Fruit fly (Drosophila melanogaster) whole organism, embryonic: Measurements from ENCODE around the gene Gr64b.

Experiments
- Asciz ChIP-seq: fragments of 200-800 bp; sonication (Bioruptor generic); optimal IDR thresholded peaks from 2 replicates; lab custom pipeline; 2017; ENCODE audit warnings: missing biosample characterization, mild to moderate bottlenecking, missing genetic modification characterization, missing genetic modification reagents
- B-H1 ChIP-seq: fragments of 200-800 bp; sonication (Bioruptor generic); IDR thresholded peaks from 3 replicates; pipeline ENCODE4 v1.3.6; 2022; ENCODE audit warnings: missing biosample characterization, missing genetic modification characterization
- Blimp-1 ChIP-seq: fragments of 200-800 bp; sonication (Bioruptor generic); optimal IDR thresholded peaks from 3 replicates; lab custom pipeline; 2018; ENCODE audit warnings: missing biosample characterization, missing genetic modification characterization, mild to moderate bottlenecking, moderate library complexity, missing genetic modification reagents
- CG10209 ChIP-seq: fragments of 200-800 bp; sonication (Bioruptor generic); optimal IDR thresholded peaks from 3 replicates; lab custom pipeline; 2017; ENCODE audit warnings: missing biosample characterization, mild to moderate bottlenecking, missing genetic modification characterization, missing genetic modification reagents
- CG1024 ChIP-seq: fragments of 200-800 bp; sonication (Bioruptor generic); IDR thresholded peaks from 2 replicates; pipeline ENCODE4 v1.3.6; 2022; ENCODE audit warnings: missing biosample characterization, missing genetic modification characterization
- CG10462 ChIP-seq: fragments of 200-800 bp; sonication (Bioruptor generic); optimal IDR thresholded peaks from 2 replicates; lab custom pipeline; 2016; ENCODE audit warnings: missing biosample characterization, missing genetic modification characterization
- CG10654 ChIP-seq: fragments of 200-800 bp; sonication (Bioruptor generic); optimal IDR thresholded peaks from 2 replicates; lab custom pipeline; 2016; ENCODE audit warnings: missing biosample characterization, missing genetic modification characterization
- CG12155 ChIP-seq: fragments of 200-800 bp; sonication (Bioruptor generic); optimal IDR thresholded peaks from 3 replicates; lab custom pipeline; 2016; ENCODE audit warnings: missing biosample characterization, missing genetic modification characterization
- CG1233 ChIP-seq: fragments of 200-800 bp; sonication (Bioruptor generic); optimal IDR thresholded peaks from 4 replicates; lab custom pipeline; 2018; ENCODE audit warnings: missing biosample characterization, mild to moderate bottlenecking, missing genetic modification characterization
- CG16815 ChIP-seq: fragments of 200-800 bp; sonication (Bioruptor generic); optimal IDR thresholded peaks from 3 replicates; lab custom pipeline; 2017; ENCODE audit warnings: missing biosample characterization, mild to moderate bottlenecking, missing genetic modification characterization
- CG17829 ChIP-seq: fragments of 200-800 bp; optimal IDR thresholded peaks from 2 replicates; lab custom pipeline; 2019; ENCODE audit warnings: missing biosample characterization, mild to moderate bottlenecking, missing genetic modification characterization, moderate library complexity
- CG3163 ChIP-seq: fragments of 200-800 bp; sonication (Bioruptor generic); optimal IDR thresholded peaks from 3 replicates; lab custom pipeline; 2016; ENCODE audit warnings: missing biosample characterization, missing genetic modification characterization
- CG34224 ChIP-seq: fragments of 200-800 bp; sonication (Bioruptor generic); IDR thresholded peaks from 3 replicates; pipeline ENCODE4 v1.3.6; 2022; ENCODE audit warnings: missing biosample characterization, missing genetic modification characterization; ENCODE audit not compliant: partially characterized antibody
- CG34376 ChIP-seq: fragments of 200-800 bp; sonication (Bioruptor generic); optimal IDR thresholded peaks from 2 replicates; lab custom pipeline; 2018; ENCODE audit warnings: missing biosample characterization, mild to moderate bottlenecking, missing genetic modification characterization
- CG6254 ChIP-seq: fragments of 200-800 bp; sonication (Bioruptor generic); optimal IDR thresholded peaks from 3 replicates; lab custom pipeline; 2017; ENCODE audit warnings: mild to moderate bottlenecking, missing biosample characterization, missing genetic modification reagents, missing genetic modification characterization
- CG6854 ChIP-seq: fragments of 200-800 bp; sonication (Bioruptor generic); optimal IDR thresholded peaks from 3 replicates; lab custom pipeline; 2017; ENCODE audit warnings: missing biosample characterization, mild to moderate bottlenecking, missing genetic modification characterization
- CG7271 ChIP-seq: fragments of 200-800 bp; sonication (Bioruptor generic); optimal IDR thresholded peaks from 2 replicates; lab custom pipeline; 2018; ENCODE audit warnings: missing biosample characterization, mild to moderate bottlenecking, missing genetic modification characterization, moderate library complexity
- CG8765 ChIP-seq: fragments of 200-800 bp; sonication (Bioruptor generic); IDR thresholded peaks from 2 replicates; pipeline ENCODE4 v1.3.6; 2022; ENCODE audit warnings: missing biosample characterization, missing genetic modification characterization
- CG9609 ChIP-seq: fragments of 200-800 bp; sonication (Bioruptor generic); optimal IDR thresholded peaks from 3 replicates; lab custom pipeline; 2016; ENCODE audit warnings: missing biosample characterization, missing genetic modification characterization
- CG9727 ChIP-seq: fragments of 200-800 bp; sonication (Bioruptor generic); optimal IDR thresholded peaks from 3 replicates; lab custom pipeline; 2017; ENCODE audit warnings: missing biosample characterization, mild to moderate bottlenecking, missing genetic modification characterization
- CG9876 ChIP-seq: fragments of 200-800 bp; sonication (Bioruptor generic); optimal IDR thresholded peaks from 2 replicates; lab custom pipeline; 2016; ENCODE audit warnings: missing biosample characterization, missing genetic modification characterization
- CTCF ChIP-seq: fragments of 200-800 bp; sonication (Bioruptor generic); optimal IDR thresholded peaks from 2 replicates; lab custom pipeline; 2017; ENCODE audit warnings: missing biosample characterization, mild to moderate bottlenecking, missing genetic modification characterization, moderate library complexity
- Dp ChIP-seq: fragments of 200-800 bp; sonication (Bioruptor generic); optimal IDR thresholded peaks from 2 replicates; lab custom pipeline; 2018; ENCODE audit warnings: missing biosample characterization, mild to moderate bottlenecking, missing genetic modification characterization, moderate library complexity
- Drgx ChIP-seq: fragments of 200-800 bp; sonication (Bioruptor generic); IDR thresholded peaks from 2 replicates; pipeline ENCODE4 v1.3.6; 2022; ENCODE audit warnings: missing biosample characterization, missing genetic modification characterization
- Gsc ChIP-seq: fragments of 200-800 bp; sonication (Bioruptor generic); IDR thresholded peaks from 2 replicates; pipeline ENCODE4 v1.3.6; 2022; ENCODE audit warnings: missing biosample characterization, missing genetic modification characterization
- Hmx ChIP-seq: fragments of 200-800 bp; sonication (Bioruptor generic); optimal IDR thresholded peaks from 2 replicates; lab custom pipeline; 2016; ENCODE audit warnings: missing biosample characterization, missing genetic modification characterization
- Hr3 ChIP-seq: fragments of 200-800 bp; sonication (Bioruptor generic); optimal IDR thresholded peaks from 3 replicates; lab custom pipeline; 2016; ENCODE audit warnings: missing biosample characterization, missing genetic modification characterization
- Kr ChIP-seq: fragments of 200-800 bp; sonication (Bioruptor generic); optimal IDR thresholded peaks from 2 replicates; lab custom pipeline; 2017; ENCODE audit warnings: missing biosample characterization, mild to moderate bottlenecking, missing genetic modification characterization
- Mad ChIP-seq: fragments of 200-800 bp; sonication (Bioruptor generic); optimal IDR thresholded peaks from 2 replicates; lab custom pipeline; 2016; ENCODE audit warnings: missing biosample characterization, missing genetic modification characterization
- Mrtf ChIP-seq: fragments of 200-800 bp; sonication (Bioruptor generic); IDR thresholded peaks from 3 replicates; pipeline ENCODE4 v1.3.6; 2022; ENCODE audit warnings: missing biosample characterization, missing genetic modification characterization
- Oaz ChIP-seq: fragments of 200-800 bp; sonication (Bioruptor generic); IDR thresholded peaks from 2 replicates; pipeline ENCODE4 v1.3.6; 2022; ENCODE audit warnings: missing biosample characterization, missing genetic modification characterization
- Pdp1 ChIP-seq, 2 experiments: fragments of 200-800 bp; sonication (Bioruptor generic); optimal IDR thresholded peaks; 3 replicates each; lab custom pipeline; 2016; ENCODE audit warnings: missing biosample characterization in 2 of 2, missing genetic modification characterization in 2 of 2, mild to moderate bottlenecking in 1 of 2, moderate library complexity in 1 of 2
- Scr ChIP-seq: fragments of 200-800 bp; sonication (Bioruptor generic); IDR thresholded peaks from 2 replicates; pipeline ENCODE4 v1.3.6; 2022; ENCODE audit warnings: missing biosample characterization, missing genetic modification characterization; ENCODE audit not compliant: partially characterized antibody
- Sry-β ChIP-seq: fragments of 200-800 bp; sonication (Bioruptor generic); optimal IDR thresholded peaks from 2 replicates; lab custom pipeline; 2018; ENCODE audit warnings: missing biosample characterization, mild to moderate bottlenecking, missing genetic modification characterization, moderate library complexity
- Stat92E ChIP-seq, 3 experiments: fragments of >200 bp in 2 of 3; fragments of 200-800 bp in 1 of 3; sonication (Bioruptor generic) in 1 of 3; optimal IDR thresholded peaks; 2 replicates each; lab custom pipeline; 2017 to 2019; ENCODE audit warnings: missing biosample characterization in 3 of 3, missing genetic modification characterization in 3 of 3, mild to moderate bottlenecking in 1 of 3, moderate library complexity in 1 of 3
- cato ChIP-seq: fragments of 200-800 bp; sonication (Bioruptor generic); optimal IDR thresholded peaks from 2 replicates; lab custom pipeline; 2016; ENCODE audit warnings: missing biosample characterization, missing genetic modification characterization, borderline replicate concordance
- eyg ChIP-seq: fragments of 200-800 bp; sonication (Bioruptor generic); optimal IDR thresholded peaks from 3 replicates; lab custom pipeline; 2016; ENCODE audit warnings: missing biosample characterization, missing genetic modification characterization
- fd102C ChIP-seq: fragments of 200-800 bp; sonication (Bioruptor generic); optimal IDR thresholded peaks from 2 replicates; lab custom pipeline; 2018; ENCODE audit warnings: missing biosample characterization, mild to moderate bottlenecking, missing genetic modification characterization, moderate library complexity
- grau ChIP-seq: fragments of 200-800 bp; optimal IDR thresholded peaks from 3 replicates; lab custom pipeline; 2019; ENCODE audit warnings: missing biosample characterization, mild to moderate bottlenecking, missing genetic modification characterization, moderate library complexity
- hbn ChIP-seq: fragments of 200-800 bp; sonication (Bioruptor generic); IDR thresholded peaks from 2 replicates; pipeline ENCODE4 v1.3.6; 2022; ENCODE audit warnings: missing biosample characterization, missing genetic modification characterization; ENCODE audit not compliant: partially characterized antibody
- jumu ChIP-seq: fragments of 200-800 bp; sonication (Bioruptor generic); optimal IDR thresholded peaks from 3 replicates; lab custom pipeline; 2016; ENCODE audit warnings: missing biosample characterization, missing genetic modification characterization
- knrl ChIP-seq: fragments of 200-800 bp; sonication (Bioruptor generic); IDR thresholded peaks from 3 replicates; pipeline ENCODE4 v1.3.6; 2022; ENCODE audit warnings: missing biosample characterization, missing genetic modification characterization; ENCODE audit not compliant: partially characterized antibody
- lola ChIP-seq, 3 experiments: fragments of >200 bp in 2 of 3; fragments of 200-800 bp in 1 of 3; sonication (Bioruptor generic) in 1 of 3; optimal IDR thresholded peaks; 2 replicates each; lab custom pipeline; 2017 to 2019; ENCODE audit warnings: missing biosample characterization in 3 of 3, missing genetic modification characterization in 3 of 3, mild to moderate bottlenecking in 1 of 3, moderate library complexity in 1 of 3
- sens ChIP-seq: fragments of 200-800 bp; sonication (Bioruptor generic); peaks from one replicate; lab custom pipeline; 2016; ENCODE audit warnings: missing biosample characterization, missing genetic modification characterization
- sima ChIP-seq: fragments of 200-800 bp; sonication (Bioruptor generic); optimal IDR thresholded peaks from 2 replicates; lab custom pipeline; 2016; ENCODE audit warnings: missing biosample characterization, missing genetic modification characterization
- slbo ChIP-seq: fragments of 200-800 bp; sonication (Bioruptor generic); IDR thresholded peaks from 2 replicates; pipeline ENCODE4 v1.3.6; 2022; ENCODE audit warnings: missing biosample characterization, missing genetic modification characterization
- stc ChIP-seq: fragments of 200-800 bp; sonication (Bioruptor generic); IDR thresholded peaks from 2 replicates; pipeline ENCODE4 v1.3.6; 2022; ENCODE audit warnings: missing biosample characterization, missing genetic modification characterization
- tio ChIP-seq: fragments of 200-800 bp; sonication (Bioruptor generic); optimal IDR thresholded peaks from 2 replicates; lab custom pipeline; 2017; ENCODE audit warnings: missing biosample characterization, missing genetic modification characterization, inconsistent platforms
- trem ChIP-seq: fragments of 200-800 bp; optimal IDR thresholded peaks from 3 replicates; lab custom pipeline; 2019; ENCODE audit warnings: missing biosample characterization, mild to moderate bottlenecking, missing genetic modification characterization, moderate library complexity
- twi ChIP-seq: fragments of 200-800 bp; optimal IDR thresholded peaks from 2 replicates; lab custom pipeline; 2019; ENCODE audit warnings: missing biosample characterization, mild to moderate bottlenecking, missing genetic modification characterization, moderate library complexity

Gene Gr64b

dm6 chr3L:3983466-3983946 lies 44.9 kb upstream of the Gr64b start, which contains the start of gene scrt (continued):
- TF ChIP-seq Mad (GFP tag; lab: Kevin White, UChicago) (no peak), twi (no peak), CG8765 (GFP tag; lab: Robert Waterston, UW) (peak; percentile 67; the same call in 1 of the 2 replicates), hbn (GFP tag; lab: Robert Waterston, UW) (no peak), CG9876 (GFP tag; lab: Kevin White, UChicago) (peak; percentile 8), sens (GFP tag; lab: Kevin White, UChicago) (peak; percentile 90), Asciz (GFP tag; lab: Kevin White, UChicago) (no peak), CG34224 (GFP tag; lab: Robert Waterston, UW) (peak; percentile 42; the same call in 1 of the 3 replicates), CG3163 (GFP tag; lab: Kevin White, UChicago) (peak; percentile 7), fd102C (GFP tag; lab: Kevin White, UChicago) (peak; percentile 34), grau (tag; lab: Kevin White, UChicago) (peak; percentile 53), CG16815 (GFP tag; lab: Kevin White, UChicago) (peak; percentile 36), Hr3 (GFP tag; lab: Kevin White, UChicago) (peak; percentile 20), Pdp1 (GFP tag; optimal IDR thresholded peaks at IDR 0.05; lab: Kevin White, UChicago) (no peak), Drgx (GFP tag; lab: Robert Waterston, UW) (no peak), Hmx (GFP tag; lab: Kevin White, UChicago) (no peak), Stat92E (GFP tag; optimal IDR thresholded peaks at IDR 0.05; lab: Kevin White, UChicago) (no peak), CTCF (GFP tag; lab: Kevin White, UChicago) (no peak), slbo (GFP tag; lab: Robert Waterston, UW) (no peak), jumu (GFP tag; lab: Kevin White, UChicago) (no peak), knrl (peak; percentile 72; the same call in 2 of the 3 replicates), CG9727 (GFP tag; lab: Kevin White, UChicago) (peak; percentile 86), cato (GFP tag; lab: Kevin White, UChicago) (no peak), lola (GFP tag; optimal IDR thresholded peaks at IDR 0.05; lab: Kevin White, UChicago) (peak in 1 of 3 experiments; percentile 90), tio (GFP tag; lab: Kevin White, UChicago) (no peak), Gsc (GFP tag; lab: Robert Waterston, UW) (no peak), CG34376 (peak; percentile 9), Oaz (GFP tag; lab: Robert Waterston, UW) (0 out of 2 replicates have a peak, but pooled peaks have one; percentile 21), Dp (GFP tag; lab: Kevin White, UChicago) (no peak), Kr (GFP tag; lab: Kevin White, UChicago) (no peak), CG10209 (GFP tag; lab: Kevin White, UChicago) (peak; percentile 29), Blimp-1 (no peak), CG10462 (no peak), sima (no peak), Sry-β (no peak), Mrtf (GFP tag; lab: Robert Waterston, UW) (no peak), B-H1 (GFP tag; lab: Robert Waterston, UW) (no peak), CG9609 (GFP tag; lab: Kevin White, UChicago) (peak; percentile 21), CG1233 (GFP tag; lab: Kevin White, UChicago) (no peak), CG1024 (no peak), trem (tag; lab: Kevin White, UChicago) (no peak), eyg (GFP tag; lab: Kevin White, UChicago) (no peak), CG12155 (GFP tag; lab: Kevin White, UChicago) (no peak), CG7271 (tag; lab: Kevin White, UChicago) (no peak), stc (GFP tag; lab: Robert Waterston, UW) (no peak), CG6254 (GFP tag; lab: Kevin White, UChicago) (peak; percentile 3), CG10654 (GFP tag; lab: Kevin White, UChicago) (no peak), CG6854 (GFP tag; lab: Kevin White, UChicago) (no peak), Scr (GFP tag; lab: Robert Waterston, UW) (peak; percentile 52), CG17829 (peak; percentile 66)
